Worm (Caenorhabditis elegans) whole organism, L4 larva: ENCODE data around the gene rpc-2.

Source experiments
- Y48G9A.11 ChIP-seq: fragments of 200-800 bp; sonication (Bioruptor generic); IDR thresholded peaks from 2 replicates; pipeline ENCODE4 v1.3.6; 2022; ENCODE audit warnings: missing genetic modification reagents, missing genetic modification characterization, missing compliant biosample characterization
- dve-1 ChIP-seq: sonication (generic microtip); optimal IDR thresholded peaks from 2 replicates; lab custom pipeline; 2017; ENCODE audit warnings: antibody characterized with exemption, mild to moderate bottlenecking, missing genetic modification characterization, missing compliant biosample characterization; ENCODE audit not compliant: insufficient read depth
- nhr-25 ChIP-seq: sonication (generic microtip); optimal IDR thresholded peaks from 2 replicates; lab custom pipeline; 2017; ENCODE audit warnings: missing genetic modification characterization, mild to moderate bottlenecking, missing compliant biosample characterization, antibody characterized with exemption, moderate library complexity, borderline replicate concordance; ENCODE audit not compliant: insufficient read depth
- nhr-42 ChIP-seq: fragments of 200-800 bp; sonication (Bioruptor generic); IDR thresholded peaks from 2 replicates; pipeline ENCODE4 v1.3.6; 2022; ENCODE audit warnings: missing genetic modification characterization, missing compliant biosample characterization
- sdz-12 ChIP-seq: fragments of 200-800 bp; sonication (Bioruptor generic); optimal IDR thresholded peaks from 2 replicates; lab custom pipeline; 2018; ENCODE audit warnings: mild to moderate bottlenecking, missing genetic modification characterization, missing compliant biosample characterization
- zag-1 ChIP-seq: fragments of 150-350 bp; optimal IDR thresholded peaks from 2 replicates; lab custom pipeline; 2014; ENCODE audit warnings: missing biosample characterization, missing genetic modification characterization

- TF ChIP-seq zag-1 (tag; lab: Kevin White, UChicago) (no peak), dve-1 (peak; percentile 79), Y48G9A.11 (GFP tag; lab: Robert Waterston, UW) (no peak), nhr-42 (GFP tag; lab: Robert Waterston, UW) (0 out of 2 replicates have a peak, but pooled peaks have one; percentile 46), nhr-25 (no peak), sdz-12 (GFP tag; lab: Kevin White, UChicago) (no peak)
These were observed 2.2 kb upstream of the rpc-2 start, which contains the start of the genes nmad-1 and hach-1 for ce11 chrIII:5554884-5555500.
